Worm (Caenorhabditis elegans): ENCODE data around the gene pik-1.

The pik-1 gene

ce11 chrIV:13458237-13458636 is 42.4 kb downstream of the pik-1 start:
- TF ChIP-seq mdl-1 (tag; optimal IDR thresholded peaks at IDR 0.05) (no peak), elt-2 (tag; optimal IDR thresholded peaks at IDR 0.05) (no peak), unc-39 (tag; optimal IDR thresholded peaks at IDR 0.05) (no peak), nhr-12 (tag; optimal IDR thresholded peaks at IDR 0.05) (no peak), R02D3.7 (tag; optimal IDR thresholded peaks at IDR 0.05) (no peak), nhr-77 (tag; optimal IDR thresholded peaks at IDR 0.05) (no peak), nhr-43 (tag; optimal IDR thresholded peaks at IDR 0.05; ENCODE audit: poor library complexity, severe bottlenecking) (no peak), ceh-28 (tag; optimal IDR thresholded peaks at IDR 0.05) (no peak), nhr-67 (tag; optimal IDR thresholded peaks at IDR 0.05) (no peak), lsy-12 (tag; optimal IDR thresholded peaks at IDR 0.05) (no peak), nhr-23 (tag; optimal IDR thresholded peaks at IDR 0.05) (no peak), nfya-1 (tag; optimal IDR thresholded peaks at IDR 0.05; ENCODE audit: insufficient read depth) (no peak), snpc-4 (tag; optimal IDR thresholded peaks at IDR 0.05) (no peak), hmg-11 (tag; optimal IDR thresholded peaks at IDR 0.05) (no peak), ceh-16 (tag; optimal IDR thresholded peaks at IDR 0.05) (no peak), skn-1 (tag; optimal IDR thresholded peaks at IDR 0.05) (no peak), nhr-11 (tag; optimal IDR thresholded peaks at IDR 0.05) (no peak), nhr-237 (tag; optimal IDR thresholded peaks at IDR 0.05) (no peak), fos-1 (tag; optimal IDR thresholded peaks at IDR 0.05) (no peak), fkh-10 (GFP tag; optimal IDR thresholded peaks at IDR 0.05) (no peak)

ce11 chrIV:13460876-13461275 is 45.0 kb downstream of the pik-1 start, which contains the start of gene Y38H8A.12:
Y38H8A.12 (minus strand) TSS chrIV:13460976.
- TF ChIP-seq snpc-4 (tag; optimal IDR thresholded peaks at IDR 0.05) (no peak), ztf-4 (tag; optimal IDR thresholded peaks at IDR 0.05) (no peak), nhr-237 (tag; optimal IDR thresholded peaks at IDR 0.05) (no peak), elt-3 (tag; optimal IDR thresholded peaks at IDR 0.05) (no peak), nhr-77 (tag; optimal IDR thresholded peaks at IDR 0.05) (no peak), eor-1 (tag; optimal IDR thresholded peaks at IDR 0.05) (no peak), pqm-1 (tag; optimal IDR thresholded peaks at IDR 0.05) (no peak), ama-1 (optimal IDR thresholded peaks at IDR 0.05) (no peak), aly-2 (tag; optimal IDR thresholded peaks at IDR 0.05) (no peak)

- TF ChIP-seq unc-39 (tag; optimal IDR thresholded peaks at IDR 0.05) (no peak), eor-1 (tag; optimal IDR thresholded peaks at IDR 0.05) (no peak), R02D3.7 (tag; optimal IDR thresholded peaks at IDR 0.05) (no peak), fos-1 (tag; optimal IDR thresholded peaks at IDR 0.05) (no peak), elt-2 (tag; optimal IDR thresholded peaks at IDR 0.05) (no peak), snpc-4 (tag; optimal IDR thresholded peaks at IDR 0.05) (no peak), nhr-11 (tag; optimal IDR thresholded peaks at IDR 0.05) (no peak), ztf-4 (tag; optimal IDR thresholded peaks at IDR 0.05) (no peak), nhr-12 (tag; optimal IDR thresholded peaks at IDR 0.05) (no peak), daf-12 (tag; optimal IDR thresholded peaks at IDR 0.05) (no peak), mml-1 (tag; optimal IDR thresholded peaks at IDR 0.05) (no peak), ceh-28 (tag; optimal IDR thresholded peaks at IDR 0.05) (no peak), unc-62 (GFP tag; optimal IDR thresholded peaks at IDR 0.05) (no peak), tbx-2 (tag; optimal IDR thresholded peaks at IDR 0.05) (no peak), ZK546.5 (tag; optimal IDR thresholded peaks at IDR 0.05) (no peak), fkh-2 (tag; optimal IDR thresholded peaks at IDR 0.05) (no peak), lin-15B (tag; optimal IDR thresholded peaks at IDR 0.05) (no peak), ceh-9 (tag; optimal IDR thresholded peaks at IDR 0.05) (no peak), elt-1 (tag; optimal IDR thresholded peaks at IDR 0.05) (no peak)
Observed at ce11 chrIV:13465797-13466196, 50.0 kb downstream of the pik-1 start, which contains the start of gene fezf-1. fezf-1 (plus strand) TSS chrIV:13466097.
